Worm (Caenorhabditis elegans) whole organism, late embryonic: ENCODE measurements around the gene zipt-3.

ENCODE experiments used
- C08G9.2 ChIP-seq: sonication (generic microtip); optimal IDR thresholded peaks from 2 replicates; lab custom pipeline; 2016; ENCODE audit warnings: mild to moderate bottlenecking, missing genetic modification characterization, moderate library complexity, missing compliant biosample characterization
- K02D7.2 ChIP-seq: sonication (generic microtip); optimal IDR thresholded peaks from 2 replicates; lab custom pipeline; 2017; ENCODE audit warnings: mild to moderate bottlenecking, missing genetic modification characterization, missing compliant biosample characterization
- T23F11.4 ChIP-seq: fragments of 200-800 bp; sonication (Bioruptor generic); optimal IDR thresholded peaks from 2 replicates; lab custom pipeline; 2018; ENCODE audit warnings: mild to moderate bottlenecking, missing genetic modification characterization, missing compliant biosample characterization
- Y22D7AL.16 ChIP-seq: sonication (generic microtip); optimal IDR thresholded peaks from 2 replicates; lab custom pipeline; 2016; ENCODE audit warnings: missing genetic modification characterization, missing compliant biosample characterization
- ama-1 ChIP-seq: fragments of 150-350 bp; optimal IDR thresholded peaks from 2 replicates; lab custom pipeline; 2014
- ceh-14 ChIP-seq: sonication (generic microtip); optimal IDR thresholded peaks from 2 replicates; lab custom pipeline; 2016; ENCODE audit warnings: missing genotype, missing genetic modification characterization, missing compliant biosample characterization
- ceh-2 ChIP-seq: sonication (generic microtip); optimal IDR thresholded peaks from 2 replicates; lab custom pipeline; 2016; ENCODE audit warnings: missing genotype, missing genetic modification characterization, missing compliant biosample characterization
- ceh-22 ChIP-seq: sonication (generic microtip); optimal IDR thresholded peaks from 2 replicates; lab custom pipeline; 2017; ENCODE audit warnings: missing biosample characterization, missing genetic modification characterization
- ceh-24 ChIP-seq: sonication (generic microtip); optimal IDR thresholded peaks from 2 replicates; lab custom pipeline; 2016; ENCODE audit warnings: mild to moderate bottlenecking, missing genetic modification characterization, missing compliant biosample characterization
- ceh-31 ChIP-seq: sonication (generic microtip); optimal IDR thresholded peaks from 2 replicates; lab custom pipeline; 2016; ENCODE audit warnings: missing genetic modification characterization, missing compliant biosample characterization
- ceh-34 ChIP-seq: sonication (generic microtip); optimal IDR thresholded peaks from 2 replicates; lab custom pipeline; 2016; ENCODE audit warnings: mild to moderate bottlenecking, missing genetic modification characterization, missing compliant biosample characterization
- ceh-48 ChIP-seq: sonication (generic microtip); optimal IDR thresholded peaks from 2 replicates; lab custom pipeline; 2016; ENCODE audit warnings: missing genetic modification characterization, inconsistent platforms, missing compliant biosample characterization
- ceh-6 ChIP-seq: fragments of 200-800 bp; sonication (Bioruptor generic); optimal IDR thresholded peaks from 2 replicates; lab custom pipeline; 2018; ENCODE audit warnings: mild to moderate bottlenecking, missing genetic modification characterization, missing compliant biosample characterization
- ceh-9 ChIP-seq: sonication (generic microtip); optimal IDR thresholded peaks from 2 replicates; lab custom pipeline; 2016; ENCODE audit warnings: mild to moderate bottlenecking, missing genetic modification characterization, inconsistent platforms, missing compliant biosample characterization
- che-1 ChIP-seq: sonication (generic microtip); optimal IDR thresholded peaks from 2 replicates; lab custom pipeline; 2016; ENCODE audit warnings: mild to moderate bottlenecking, missing genetic modification characterization, missing compliant biosample characterization
- dmd-4 ChIP-seq: sonication (generic microtip); optimal IDR thresholded peaks from 2 replicates; lab custom pipeline; 2016; ENCODE audit warnings: borderline replicate concordance, missing genetic modification characterization, missing compliant biosample characterization
- ets-4 ChIP-seq: sonication (generic microtip); optimal IDR thresholded peaks from 2 replicates; lab custom pipeline; 2016; ENCODE audit warnings: missing genetic modification characterization, missing compliant biosample characterization
- fax-1 ChIP-seq: sonication (generic microtip); optimal IDR thresholded peaks from 2 replicates; lab custom pipeline; 2016; ENCODE audit warnings: missing genotype, missing genetic modification characterization, missing compliant biosample characterization
- fkh-10 ChIP-seq: fragments of 150-350 bp; optimal IDR thresholded peaks from 2 replicates; lab custom pipeline; 2014; ENCODE audit warnings: missing biosample characterization, missing genetic modification reagents, missing genetic modification characterization
- gmeb-2 ChIP-seq: sonication (generic microtip); optimal IDR thresholded peaks from 2 replicates; lab custom pipeline; 2016; ENCODE audit warnings: missing genetic modification characterization, inconsistent platforms, missing compliant biosample characterization
- hlh-15 ChIP-seq: sonication (generic microtip); optimal IDR thresholded peaks from 2 replicates; lab custom pipeline; 2016; ENCODE audit warnings: missing genetic modification characterization, missing compliant biosample characterization
- hlh-30 ChIP-seq: sonication (generic microtip); optimal IDR thresholded peaks from 2 replicates; lab custom pipeline; 2017; ENCODE audit warnings: antibody characterized with exemption, missing genetic modification characterization, missing compliant biosample characterization; ENCODE audit not compliant: insufficient read depth
- hlh-6 ChIP-seq: sonication (generic microtip); optimal IDR thresholded peaks from 2 replicates; lab custom pipeline; 2016; ENCODE audit warnings: missing genotype, missing genetic modification characterization, missing compliant biosample characterization
- lim-6 ChIP-seq: sonication (generic microtip); optimal IDR thresholded peaks from 2 replicates; lab custom pipeline; 2016; ENCODE audit warnings: missing genetic modification characterization, missing compliant biosample characterization
- lin-11 ChIP-seq: fragments of 200-800 bp; sonication (Bioruptor generic); optimal IDR thresholded peaks from 2 replicates; lab custom pipeline; 2018; ENCODE audit warnings: mild to moderate bottlenecking, missing genetic modification characterization, missing compliant biosample characterization
- madf-2 ChIP-seq: sonication (generic microtip); optimal IDR thresholded peaks from 2 replicates; lab custom pipeline; 2017; ENCODE audit warnings: missing genetic modification characterization, missing compliant biosample characterization
- nfya-1 ChIP-seq: sonication (generic microtip); optimal IDR thresholded peaks from 2 replicates; lab custom pipeline; 2017; ENCODE audit warnings: missing genetic modification characterization, mild to moderate bottlenecking, missing compliant biosample characterization, antibody characterized with exemption, moderate library complexity
- nhr-232 ChIP-seq: sonication (generic microtip); optimal IDR thresholded peaks from 2 replicates; lab custom pipeline; 2016; ENCODE audit warnings: missing genetic modification characterization, missing compliant biosample characterization
- npax-4 ChIP-seq: sonication (generic microtip); optimal IDR thresholded peaks from 2 replicates; lab custom pipeline; 2016; ENCODE audit warnings: missing genetic modification characterization, missing compliant biosample characterization
- odd-2 ChIP-seq: sonication (generic microtip); optimal IDR thresholded peaks from 2 replicates; lab custom pipeline; 2017; ENCODE audit warnings: antibody characterized with exemption, mild to moderate bottlenecking, missing genetic modification characterization, missing compliant biosample characterization
- pag-3 ChIP-seq: sonication (generic microtip); optimal IDR thresholded peaks from 2 replicates; lab custom pipeline; 2016; ENCODE audit warnings: missing compliant biosample characterization, missing genetic modification characterization, borderline replicate concordance
- pha-4 ChIP-seq: fragments of 150-350 bp; optimal IDR thresholded peaks from 2 replicates; lab custom pipeline; 2018; ENCODE audit warnings: missing biosample characterization, missing genetic modification reagents, missing genetic modification characterization
- rnt-1 ChIP-seq: sonication (generic microtip); optimal IDR thresholded peaks from 2 replicates; lab custom pipeline; 2016; ENCODE audit warnings: missing genetic modification characterization, missing compliant biosample characterization
- sdc-2 ChIP-seq: sonication (generic microtip); optimal IDR thresholded peaks from 2 replicates; lab custom pipeline; 2016; ENCODE audit warnings: missing genotype, missing genetic modification characterization, missing compliant biosample characterization
- sox-4 ChIP-seq: sonication (generic microtip); optimal IDR thresholded peaks from 2 replicates; lab custom pipeline; 2017; ENCODE audit warnings: mild to moderate bottlenecking, missing genetic modification characterization, inconsistent platforms, missing compliant biosample characterization
- syd-9 ChIP-seq: sonication (generic microtip); optimal IDR thresholded peaks from 2 replicates; lab custom pipeline; 2016; ENCODE audit warnings: mild to moderate bottlenecking, missing genetic modification characterization, moderate library complexity, missing compliant biosample characterization
- tbx-7 ChIP-seq: sonication (generic microtip); optimal IDR thresholded peaks from 2 replicates; lab custom pipeline; 2016; ENCODE audit warnings: missing genotype, missing genetic modification characterization, missing compliant biosample characterization
- unc-42 ChIP-seq: sonication (generic microtip); optimal IDR thresholded peaks from 2 replicates; lab custom pipeline; 2016; ENCODE audit warnings: missing genotype, missing genetic modification characterization, missing compliant biosample characterization

zipt-3 gene

DNA sequence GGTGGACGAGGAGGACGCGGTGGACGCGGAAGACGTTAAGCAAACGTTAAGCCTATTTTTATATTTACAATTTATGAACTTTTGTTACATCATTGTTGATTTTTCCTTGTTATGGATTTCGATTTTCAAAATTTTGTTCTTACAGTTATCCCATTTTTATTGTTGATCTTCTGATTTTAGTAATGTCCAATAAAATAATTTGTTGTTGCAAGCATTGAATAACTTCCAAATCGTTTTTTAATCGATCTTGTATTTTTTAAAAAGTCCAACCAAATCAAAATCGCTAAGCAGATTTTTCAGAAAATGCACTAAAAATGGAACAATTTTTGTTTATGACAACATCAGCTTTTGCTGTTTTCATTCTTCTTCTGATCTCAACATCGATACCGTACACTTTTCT, at the start of gene zipt-3:
zipt-3 (plus strand) TSS at position 301 of the 400 bp plus-strand sequence.
- no peak for TF ChIP-seq madf-2 (tag; lab: Kevin White, UChicago)
- TF ChIP-seq gmeb-2 (tag; lab: Kevin White, UChicago), result no peak
- no peak for TF ChIP-seq ceh-22 (tag; lab: Kevin White, UChicago)
- TF ChIP-seq sox-4 (tag; lab: Kevin White, UChicago), result no peak
- no peak for TF ChIP-seq ceh-31 (tag; lab: Kevin White, UChicago)
- no peak for TF ChIP-seq tbx-7 (tag; lab: Kevin White, UChicago)
- no peak for TF ChIP-seq ceh-6
- TF ChIP-seq ceh-14 (tag; lab: Kevin White, UChicago), result no peak
- TF ChIP-seq ceh-24 (tag; lab: Kevin White, UChicago), result no peak
- no peak for TF ChIP-seq fkh-10
- TF ChIP-seq hlh-15 (tag; lab: Kevin White, UChicago), result no peak
- no peak for TF ChIP-seq K02D7.2 (tag; lab: Kevin White, UChicago)
- no peak for TF ChIP-seq syd-9 (tag; lab: Kevin White, UChicago)
- no peak for TF ChIP-seq ama-1 (lab: Kevin White, UChicago)

DNA sequence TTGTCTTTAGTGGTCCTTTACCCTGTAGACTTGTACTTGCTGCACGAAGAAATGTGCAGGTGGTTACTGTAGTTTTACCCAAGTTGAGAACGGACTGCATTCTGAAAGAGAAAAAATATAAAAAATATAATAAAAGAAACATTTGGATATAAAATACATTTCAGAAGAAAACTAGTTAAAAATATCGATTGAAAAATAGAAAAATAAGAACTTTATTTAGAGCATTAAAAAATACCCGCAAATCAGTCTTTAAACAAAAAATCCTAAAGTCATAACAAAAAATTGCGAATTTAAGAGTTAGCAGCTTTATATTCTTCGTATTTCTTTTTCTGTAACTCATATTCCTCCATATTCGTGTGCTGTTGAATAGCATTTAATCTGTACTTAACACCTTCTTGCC, 49.1 kb upstream of the zipt-3 start, which contains the start of gene C25H3.7:
C25H3.7 (minus strand) TSS at position 101 of the 400 bp plus-strand sequence.
- TF ChIP-seq fkh-10 (no peak), pag-3 (tag; lab: Kevin White, UChicago) (no peak), hlh-30 (tag; lab: Kevin White, UChicago) (no peak), ets-4 (tag; lab: Kevin White, UChicago) (no peak), unc-42 (tag; lab: Kevin White, UChicago) (no peak), npax-4 (tag; lab: Kevin White, UChicago) (no peak), ceh-14 (tag; lab: Kevin White, UChicago) (no peak), ama-1 (lab: Kevin White, UChicago) (no peak), che-1 (tag; lab: Kevin White, UChicago) (no peak), ceh-24 (tag; lab: Kevin White, UChicago) (no peak), sox-4 (tag; lab: Kevin White, UChicago) (no peak), T23F11.4 (GFP tag; lab: Kevin White, UChicago) (no peak), Y22D7AL.16 (tag; lab: Kevin White, UChicago) (no peak), ceh-6 (no peak), lin-11 (tag; lab: Kevin White, UChicago) (no peak), nfya-1 (tag; lab: Kevin White, UChicago) (no peak), ceh-2 (tag; lab: Kevin White, UChicago) (no peak), C08G9.2 (tag; lab: Kevin White, UChicago) (no peak)

DNA sequence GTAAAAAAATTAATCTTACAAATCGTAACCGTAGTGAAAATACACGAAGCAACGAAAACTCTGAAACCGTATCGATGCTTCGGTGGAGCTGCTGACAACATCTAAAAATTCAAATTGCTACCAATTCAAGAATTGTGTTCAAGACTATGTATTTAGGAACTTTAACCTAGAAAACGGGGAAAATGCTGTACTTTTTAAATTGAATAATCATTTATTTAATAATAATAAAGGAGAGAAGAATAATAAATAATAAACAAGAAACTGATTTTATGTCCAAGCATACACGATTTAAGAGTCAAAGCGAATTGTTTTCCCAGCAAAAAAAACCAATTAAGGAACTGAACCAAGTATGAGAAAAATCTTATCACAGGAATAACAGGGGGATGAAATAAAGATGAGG, 48.4 kb upstream of the zipt-3 start, which contains the start of gene C25H3.17:
C25H3.17 (minus strand) TSS at position 101 of the 400 bp plus-strand sequence.
- TF ChIP-seq ceh-48 (tag; lab: Kevin White, UChicago) (no peak), dmd-4 (tag; lab: Kevin White, UChicago) (no peak), ceh-22 (tag; lab: Kevin White, UChicago) (no peak), nhr-232 (no peak)

DNA sequence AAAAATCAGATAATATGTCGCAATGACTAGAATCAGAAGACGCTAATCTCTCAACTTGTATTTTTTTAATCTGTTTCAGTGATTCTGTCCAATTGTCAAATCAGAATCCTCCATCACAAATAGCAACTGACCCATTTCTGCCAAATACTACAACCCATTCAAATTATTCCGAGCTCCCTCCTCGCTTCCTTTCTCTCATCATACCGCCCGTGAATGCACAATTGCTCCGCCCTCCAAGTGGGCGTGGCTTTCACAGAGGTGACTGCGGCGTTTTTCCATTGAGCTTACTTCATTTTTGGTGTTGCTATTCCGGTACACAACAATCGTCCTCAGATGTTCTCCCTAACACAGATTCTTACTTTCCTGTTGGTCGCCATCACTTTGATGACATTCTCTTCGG, 37.2 kb upstream of the zipt-3 start, which contains the start of gene flp-27:
flp-27 (plus strand) TSS at position 301 of the 400 bp plus-strand sequence.
- TF ChIP-seq Y22D7AL.16 (tag; lab: Kevin White, UChicago) (no peak), ceh-34 (no peak), ceh-22 (tag; lab: Kevin White, UChicago) (no peak), rnt-1 (tag; lab: Kevin White, UChicago) (no peak), ceh-9 (tag; lab: Kevin White, UChicago) (no peak), nfya-1 (tag; lab: Kevin White, UChicago) (no peak), ceh-6 (no peak), ceh-24 (tag; lab: Kevin White, UChicago) (no peak)

DNA sequence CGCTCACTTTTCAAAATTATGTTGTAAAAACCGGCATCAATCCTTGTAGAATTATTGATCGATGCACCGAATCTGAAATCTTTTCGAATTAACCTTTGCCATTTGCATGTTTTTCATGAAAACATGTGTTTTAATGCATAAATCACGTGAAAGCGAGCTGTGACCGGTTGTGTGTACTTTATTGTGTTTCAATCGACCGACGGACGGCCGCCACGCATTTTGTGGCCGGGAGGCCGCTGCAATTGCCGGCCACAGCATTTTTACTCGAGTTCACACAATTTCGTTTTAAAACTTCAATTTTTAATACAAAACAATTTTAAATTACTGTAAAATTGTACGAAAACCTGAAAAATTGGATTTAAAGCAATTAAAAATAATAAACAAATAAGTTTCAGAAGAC, 29.0 kb upstream of the zipt-3 start, which contains the start of gene C25H3.11:
C25H3.11 (minus strand) TSS at position 82 of the 400 bp plus-strand sequence.
- TF ChIP-seq odd-2 (tag; lab: Kevin White, UChicago), result no peak
- TF ChIP-seq ceh-31 (tag; lab: Kevin White, UChicago), result no peak
- no peak for TF ChIP-seq sox-4 (tag; lab: Kevin White, UChicago)
- peak; percentile 55 for TF ChIP-seq hlh-30 (tag; lab: Kevin White, UChicago)
- TF ChIP-seq ama-1 (lab: Kevin White, UChicago), result peak; percentile 5
- no peak for TF ChIP-seq unc-42 (tag; lab: Kevin White, UChicago)
- no peak for TF ChIP-seq sdc-2 (tag; lab: Kevin White, UChicago)
- TF ChIP-seq lim-6 (tag; lab: Kevin White, UChicago), result no peak
- TF ChIP-seq ceh-2 (tag; lab: Kevin White, UChicago), result peak; percentile 35
- no peak for TF ChIP-seq npax-4 (tag; lab: Kevin White, UChicago)
- TF ChIP-seq pha-4 (tag; lab: Kevin White, UChicago), result no peak
- no peak for TF ChIP-seq fax-1 (tag; lab: Kevin White, UChicago)
- TF ChIP-seq hlh-6 (tag; lab: Kevin White, UChicago), result no peak
- TF ChIP-seq ets-4 (tag; lab: Kevin White, UChicago), result no peak
- no peak for TF ChIP-seq nfya-1 (tag; lab: Kevin White, UChicago)
- TF ChIP-seq, all 69 proteins: peak for 3
